Fruit fly (Drosophila melanogaster): ENCODE measurements around the gene eIF4E4.

Gene eIF4E4

dm6 chr3L:6703368-6703807 is 37.9 kb upstream of the eIF4E4 start, which contains the start of gene SP1173 (continued):
- TF ChIP-seq ase (GFP tag; IDR thresholded peaks at IDR 0.05) = 0 out of 3 replicates have a peak, but pooled peaks have one; percentile 8
- TF ChIP-seq CG15073 (GFP tag; optimal IDR thresholded peaks at IDR 0.05) = peak; percentile 100
- no peak for TF ChIP-seq emc (GFP tag; optimal IDR thresholded peaks at IDR 0.05)
- no peak for TF ChIP-seq CG4360 (GFP tag; IDR thresholded peaks at IDR 0.05)
- TF ChIP-seq CG15011 (GFP tag; optimal IDR thresholded peaks at IDR 0.05) = no peak
- no peak for TF ChIP-seq eyg (GFP tag; optimal IDR thresholded peaks at IDR 0.05)
- TF ChIP-seq dpn (GFP tag; optimal IDR thresholded peaks at IDR 0.05) = peak; percentile 26 to 48
- TF ChIP-seq ken (GFP tag; IDR thresholded peaks at IDR 0.05) = no peak; the same call in 2 of the 3 replicates
- peak; percentile 1 for TF ChIP-seq CHES-1-like (GFP tag; optimal IDR thresholded peaks at IDR 0.05)
- peak; percentile 50; the same call in 1 of the 3 replicates for TF ChIP-seq tgo (GFP tag; IDR thresholded peaks at IDR 0.05)
- peak; percentile 35; the same call in 1 of the 2 replicates for TF ChIP-seq CG3847 (GFP tag; IDR thresholded peaks at IDR 0.05)
- TF ChIP-seq zen2 (GFP tag; IDR thresholded peaks at IDR 0.05; ENCODE audit: partially characterized antibody) = peak; percentile 61; the same call in 2 of the 3 replicates
- peak; percentile 29; the same call in 1 of the 2 replicates for TF ChIP-seq CG31224 (GFP tag; IDR thresholded peaks at IDR 0.05)
- no peak for TF ChIP-seq tup (GFP tag; optimal IDR thresholded peaks at IDR 0.05)
- peak; percentile 69; the same call in 1 of the 2 replicates for TF ChIP-seq Bgb (GFP tag; IDR thresholded peaks at IDR 0.05; ENCODE audit: partially characterized antibody)
- peak; percentile 50 for TF ChIP-seq CG1603 (tag; optimal IDR thresholded peaks at IDR 0.05)
- TF ChIP-seq CG17359 (tag; optimal IDR thresholded peaks at IDR 0.05) = peak; percentile 5
- peak; percentile 47; the same call in 1 of the 2 replicates for TF ChIP-seq MBD-R2 (GFP tag; IDR thresholded peaks at IDR 0.05)
- TF ChIP-seq CG13123 (GFP tag; optimal IDR thresholded peaks at IDR 0.05) = no peak
- TF ChIP-seq usp (GFP tag; optimal IDR thresholded peaks at IDR 0.05) = no peak
- peak; percentile 19 for TF ChIP-seq CG12391 (tag; optimal IDR thresholded peaks at IDR 0.05)
- TF ChIP-seq amos (GFP tag; IDR thresholded peaks at IDR 0.05; ENCODE audit: partially characterized antibody) = peak; percentile 55; the same call in 1 of the 2 replicates
- peak; percentile 68 for TF ChIP-seq Ets97D (GFP tag; optimal IDR thresholded peaks at IDR 0.05)
- peak; percentile 46; the same call in 1 of the 2 replicates for TF ChIP-seq ara (GFP tag; IDR thresholded peaks at IDR 0.05)
- peak; percentile 62 for TF ChIP-seq Fer1 (GFP tag; optimal IDR thresholded peaks at IDR 0.05)
- TF ChIP-seq CG10321 (GFP tag; IDR thresholded peaks at IDR 0.05) = 0 out of 2 replicates have a peak, but pooled peaks have one; percentile 24
- peak; percentile 4 for TF ChIP-seq schlank (tag; optimal IDR thresholded peaks at IDR 0.05)
- TF ChIP-seq zen (tag; optimal IDR thresholded peaks at IDR 0.05) = no peak
- TF ChIP-seq kay (GFP tag; optimal IDR thresholded peaks at IDR 0.05) = no peak
- TF ChIP-seq CG12659 (GFP tag; optimal IDR thresholded peaks at IDR 0.05) = peak; percentile 40
- peak; percentile 51 for TF ChIP-seq BtbVII (GFP tag; optimal IDR thresholded peaks at IDR 0.05)
- 0 out of 3 replicates have a peak, but pooled peaks have one; percentile 19 for TF ChIP-seq mld (GFP tag; IDR thresholded peaks at IDR 0.05; ENCODE audit: partially characterized antibody)
- peak; percentile 41 for TF ChIP-seq dmrt99B (tag; optimal IDR thresholded peaks at IDR 0.05)
- peak; percentile 49; the same call in 1 of the 2 replicates for TF ChIP-seq CG17328 (GFP tag; IDR thresholded peaks at IDR 0.05)
- TF ChIP-seq Bteb2 (GFP tag; optimal IDR thresholded peaks at IDR 0.05) = no peak
- peak; percentile 28; the same call in 1 of the 2 replicates for TF ChIP-seq gsb (GFP tag; IDR thresholded peaks at IDR 0.05)
- peak; percentile 69 for TF ChIP-seq B-H2 (GFP tag; optimal IDR thresholded peaks at IDR 0.05)
- TF ChIP-seq pros (GFP tag; optimal IDR thresholded peaks at IDR 0.05) = peak; percentile 98
- TF ChIP-seq CG33213 (GFP tag; optimal IDR thresholded peaks at IDR 0.05) = peak; percentile 16
- peak; percentile 12 for TF ChIP-seq pzg (GFP tag; optimal IDR thresholded peaks at IDR 0.05)
- TF ChIP-seq Dad (GFP tag; optimal IDR thresholded peaks at IDR 0.05) = peak; percentile 31
- TF ChIP-seq CG6175 (GFP tag; IDR thresholded peaks at IDR 0.05) = peak; percentile 40; the same call in 1 of the 3 replicates
- peak; percentile 68 for TF ChIP-seq sna (GFP tag; IDR thresholded peaks at IDR 0.05; ENCODE audit: partially characterized antibody)
- peak; percentile 85 for TF ChIP-seq Med (GFP tag)
- TF ChIP-seq slbo (GFP tag; IDR thresholded peaks at IDR 0.05) = peak; percentile 63
- TF ChIP-seq CG12219 (GFP tag; optimal IDR thresholded peaks at IDR 0.05) = peak; percentile 6
- peak; percentile 1 for TF ChIP-seq gem (tag; optimal IDR thresholded peaks at IDR 0.05)
- TF ChIP-seq gfzf (GFP tag; optimal IDR thresholded peaks at IDR 0.05) = no peak
- peak; percentile 49; the same call in 2 of the 3 replicates for TF ChIP-seq CG11695 (GFP tag; IDR thresholded peaks at IDR 0.05)

All from whole organism, embryonic.